Fruit fly (Drosophila melanogaster) whole organism, embryonic: ENCODE measurements around the gene CG17364.

Source experiments
- Asciz ChIP-seq: fragments of 200-800 bp; sonication (Bioruptor generic); optimal IDR thresholded peaks from 2 replicates; lab custom pipeline; 2017; ENCODE audit warnings: missing biosample characterization, mild to moderate bottlenecking, missing genetic modification characterization, missing genetic modification reagents
- CG1024 ChIP-seq: fragments of 200-800 bp; sonication (Bioruptor generic); IDR thresholded peaks from 2 replicates; pipeline ENCODE4 v1.3.6; 2022; ENCODE audit warnings: missing biosample characterization, missing genetic modification characterization
- CG12744 ChIP-seq: fragments of 200-800 bp; sonication (Bioruptor generic); optimal IDR thresholded peaks from 2 replicates; lab custom pipeline; 2016; ENCODE audit warnings: missing biosample characterization, missing genetic modification characterization
- CG15269 ChIP-seq: fragments of 200-800 bp; sonication (Bioruptor generic); optimal IDR thresholded peaks from 2 replicates; lab custom pipeline; 2018; ENCODE audit warnings: missing biosample characterization, mild to moderate bottlenecking, missing genetic modification characterization, moderate library complexity
- CG15601 ChIP-seq: fragments of 200-800 bp; sonication (Bioruptor generic); optimal IDR thresholded peaks from 3 replicates; lab custom pipeline; 2019; ENCODE audit warnings: missing biosample characterization, mild to moderate bottlenecking, missing genetic modification characterization, moderate library complexity
- CG16815 ChIP-seq: fragments of 200-800 bp; sonication (Bioruptor generic); optimal IDR thresholded peaks from 3 replicates; lab custom pipeline; 2017; ENCODE audit warnings: missing biosample characterization, mild to moderate bottlenecking, missing genetic modification characterization
- CG18011 ChIP-seq: fragments of 200-800 bp; sonication (Bioruptor generic); optimal IDR thresholded peaks from 2 replicates; lab custom pipeline; 2017; ENCODE audit warnings: missing biosample characterization, missing genetic modification characterization, mild to moderate bottlenecking, moderate library complexity, missing genotype
- CG18619 ChIP-seq: fragments of 200-800 bp; sonication (Bioruptor generic); optimal IDR thresholded peaks from 3 replicates; lab custom pipeline; 2017; ENCODE audit warnings: missing biosample characterization, mild to moderate bottlenecking, missing genetic modification characterization
- CG2116 ChIP-seq: fragments of 200-800 bp; sonication (Bioruptor generic); optimal IDR thresholded peaks from 3 replicates; lab custom pipeline; 2018; ENCODE audit warnings: missing biosample characterization, mild to moderate bottlenecking, missing genetic modification characterization
- CG2712 ChIP-seq: fragments of 200-800 bp; optimal IDR thresholded peaks from 3 replicates; lab custom pipeline; 2019; ENCODE audit warnings: missing biosample characterization, mild to moderate bottlenecking, missing genetic modification characterization, moderate library complexity
- CG34376 ChIP-seq: fragments of 200-800 bp; sonication (Bioruptor generic); optimal IDR thresholded peaks from 2 replicates; lab custom pipeline; 2018; ENCODE audit warnings: missing biosample characterization, mild to moderate bottlenecking, missing genetic modification characterization
- CG4730 ChIP-seq: fragments of 200-800 bp; sonication (Bioruptor generic); IDR thresholded peaks from 2 replicates; pipeline ENCODE4 v1.3.6; 2022; ENCODE audit warnings: missing biosample characterization, missing genetic modification characterization
- CG4820 ChIP-seq: fragments of 200-800 bp; sonication (Bioruptor generic); optimal IDR thresholded peaks from 3 replicates; lab custom pipeline; 2016; ENCODE audit warnings: missing biosample characterization, missing genetic modification characterization
- CG4854 ChIP-seq: fragments of 200-800 bp; sonication (Bioruptor generic); optimal IDR thresholded peaks from 2 replicates; lab custom pipeline; 2016; ENCODE audit warnings: missing biosample characterization, missing genetic modification characterization, inconsistent platforms
- CG6175 ChIP-seq: fragments of 200-800 bp; sonication (Bioruptor generic); IDR thresholded peaks from 3 replicates; pipeline ENCODE4 v1.3.6; 2022; ENCODE audit warnings: missing biosample characterization, missing genetic modification characterization
- CG6654 ChIP-seq: fragments of 200-800 bp; sonication (Bioruptor generic); optimal IDR thresholded peaks from 2 replicates; lab custom pipeline; 2017; ENCODE audit warnings: missing biosample characterization, mild to moderate bottlenecking, missing genetic modification characterization
- CG6683 ChIP-seq: fragments of 200-800 bp; sonication (Bioruptor generic); optimal IDR thresholded peaks from 2 replicates; lab custom pipeline; 2017; ENCODE audit warnings: missing biosample characterization, mild to moderate bottlenecking, missing genetic modification characterization, missing genetic modification reagents
- CG6689 ChIP-seq: fragments of 200-800 bp; sonication (Bioruptor generic); IDR thresholded peaks from 2 replicates; pipeline ENCODE4 v1.3.6; 2022; ENCODE audit warnings: missing biosample characterization, missing genetic modification characterization
- CG8359 ChIP-seq: fragments of 200-800 bp; sonication (Bioruptor generic); optimal IDR thresholded peaks from 2 replicates; lab custom pipeline; 2017; ENCODE audit warnings: missing biosample characterization, mild to moderate bottlenecking, missing genetic modification characterization, borderline replicate concordance
- CG9215 ChIP-seq: fragments of 200-800 bp; sonication (Bioruptor generic); IDR thresholded peaks from 2 replicates; pipeline ENCODE4 v1.3.6; 2022; ENCODE audit warnings: missing biosample characterization, missing genetic modification characterization
- CG9727 ChIP-seq: fragments of 200-800 bp; sonication (Bioruptor generic); optimal IDR thresholded peaks from 3 replicates; lab custom pipeline; 2017; ENCODE audit warnings: missing biosample characterization, mild to moderate bottlenecking, missing genetic modification characterization
- CrebB ChIP-seq: fragments of 200-800 bp; sonication (Bioruptor generic); optimal IDR thresholded peaks from 3 replicates; lab custom pipeline; 2018; ENCODE audit warnings: missing biosample characterization, mild to moderate bottlenecking, missing genetic modification characterization
- Dbx ChIP-seq: fragments of 200-800 bp; sonication (Bioruptor generic); IDR thresholded peaks from 3 replicates; pipeline ENCODE4 v1.3.6; 2022; ENCODE audit warnings: missing biosample characterization, missing genetic modification characterization
- H2.0 ChIP-seq: fragments of 200-800 bp; sonication (Bioruptor generic); IDR thresholded peaks from 2 replicates; pipeline ENCODE4 v1.3.6; 2022; ENCODE audit warnings: missing biosample characterization, missing genetic modification characterization
- HHEX ChIP-seq: fragments of 200-800 bp; sonication (Bioruptor generic); optimal IDR thresholded peaks from 3 replicates; lab custom pipeline; 2017; ENCODE audit warnings: missing biosample characterization, mild to moderate bottlenecking, missing genetic modification characterization, missing genetic modification reagents
- Hand ChIP-seq: fragments of 200-800 bp; sonication (Bioruptor generic); optimal IDR thresholded peaks from 2 replicates; lab custom pipeline; 2017; ENCODE audit warnings: mild to moderate bottlenecking, missing biosample characterization, missing genetic modification reagents, missing genetic modification characterization
- Hr51 ChIP-seq, 2 experiments: fragments of 200-800 bp; sonication (Bioruptor generic); optimal IDR thresholded peaks; 2 replicates in 1 of 2; 3 replicates in 1 of 2; lab custom pipeline; 2016 to 2018; ENCODE audit warnings: missing biosample characterization in 2 of 2, missing genetic modification characterization in 2 of 2, mild to moderate bottlenecking in 1 of 2, moderate library complexity in 1 of 2
- MTF-1 ChIP-seq: fragments of 200-800 bp; sonication (Bioruptor generic); optimal IDR thresholded peaks from 2 replicates; lab custom pipeline; 2018; ENCODE audit warnings: missing biosample characterization, mild to moderate bottlenecking, missing genetic modification characterization, borderline replicate concordance
- NFAT ChIP-seq: fragments of 200-800 bp; sonication (Bioruptor generic); IDR thresholded peaks from 2 replicates; pipeline ENCODE4 v1.3.6; 2022; ENCODE audit warnings: missing biosample characterization, missing genetic modification characterization
- Oaz ChIP-seq: fragments of 200-800 bp; sonication (Bioruptor generic); IDR thresholded peaks from 2 replicates; pipeline ENCODE4 v1.3.6; 2022; ENCODE audit warnings: missing biosample characterization, missing genetic modification characterization
- Pdp1 ChIP-seq, 2 experiments: fragments of 200-800 bp; sonication (Bioruptor generic); optimal IDR thresholded peaks; 3 replicates each; lab custom pipeline; 2016; ENCODE audit warnings: missing biosample characterization in 2 of 2, missing genetic modification characterization in 2 of 2, mild to moderate bottlenecking in 1 of 2, moderate library complexity in 1 of 2
- Rfx ChIP-seq: fragments of 200-800 bp; sonication (Bioruptor generic); IDR thresholded peaks from 2 replicates; pipeline ENCODE4 v1.3.6; 2022; ENCODE audit warnings: missing biosample characterization, missing genetic modification characterization
- Sox100B ChIP-seq: fragments of 200-800 bp; sonication (Bioruptor generic); optimal IDR thresholded peaks from 3 replicates; lab custom pipeline; 2018; ENCODE audit warnings: missing biosample characterization, mild to moderate bottlenecking, missing genetic modification characterization
- Stat92E ChIP-seq, 3 experiments: fragments of >200 bp in 2 of 3; fragments of 200-800 bp in 1 of 3; sonication (Bioruptor generic) in 1 of 3; optimal IDR thresholded peaks; 2 replicates each; lab custom pipeline; 2017 to 2019; ENCODE audit warnings: missing biosample characterization in 3 of 3, missing genetic modification characterization in 3 of 3, mild to moderate bottlenecking in 1 of 3, moderate library complexity in 1 of 3
- ash1 ChIP-seq: fragments of 200-800 bp; sonication (Bioruptor generic); optimal IDR thresholded peaks from 2 replicates; lab custom pipeline; 2018; ENCODE audit warnings: missing biosample characterization, mild to moderate bottlenecking, missing genetic modification characterization
- dan ChIP-seq: fragments of 200-800 bp; sonication (Bioruptor generic); IDR thresholded peaks from 2 replicates; pipeline ENCODE4 v1.3.6; 2022; ENCODE audit warnings: missing biosample characterization, missing genetic modification characterization
- eyg ChIP-seq: fragments of 200-800 bp; sonication (Bioruptor generic); optimal IDR thresholded peaks from 3 replicates; lab custom pipeline; 2016; ENCODE audit warnings: missing biosample characterization, missing genetic modification characterization
- fd96Cb ChIP-seq: fragments of 200-800 bp; sonication (Bioruptor generic); optimal IDR thresholded peaks from 2 replicates; lab custom pipeline; 2018; ENCODE audit warnings: missing biosample characterization, mild to moderate bottlenecking, missing genetic modification characterization, moderate library complexity
- gt ChIP-seq: fragments of 200-800 bp; sonication (Bioruptor generic); IDR thresholded peaks from 2 replicates; pipeline ENCODE4 v1.3.6; 2022; ENCODE audit warnings: missing biosample characterization, missing genetic modification characterization
- hb ChIP-seq: fragments of 200-800 bp; sonication (Bioruptor generic); IDR thresholded peaks from 3 replicates; pipeline ENCODE4 v1.3.6; 2022; ENCODE audit warnings: missing biosample characterization, missing genetic modification characterization; ENCODE audit not compliant: partially characterized antibody
- jigr1 ChIP-seq: fragments of 200-800 bp; sonication (Bioruptor generic); IDR thresholded peaks from 3 replicates; pipeline ENCODE4 v1.3.6; 2022; ENCODE audit warnings: missing biosample characterization, missing genetic modification characterization
- lmd ChIP-seq: fragments of 200-800 bp; sonication (Bioruptor generic); IDR thresholded peaks from 2 replicates; pipeline ENCODE4 v1.3.6; 2022; ENCODE audit warnings: missing biosample characterization, missing genetic modification characterization
- mam ChIP-seq: fragments of 200-800 bp; sonication (Bioruptor generic); optimal IDR thresholded peaks from 3 replicates; lab custom pipeline; 2016; ENCODE audit warnings: missing biosample characterization, missing genetic modification characterization
- mld ChIP-seq: fragments of 200-800 bp; sonication (Bioruptor generic); IDR thresholded peaks from 3 replicates; pipeline ENCODE4 v1.3.6; 2022; ENCODE audit warnings: missing biosample characterization, missing genetic modification characterization; ENCODE audit not compliant: partially characterized antibody
- nmo ChIP-seq: fragments of 200-800 bp; sonication (Bioruptor generic); optimal IDR thresholded peaks from 2 replicates; lab custom pipeline; 2018; ENCODE audit warnings: missing biosample characterization, mild to moderate bottlenecking, missing genetic modification characterization, moderate library complexity
- oc ChIP-seq: fragments of 200-800 bp; sonication (Bioruptor generic); optimal IDR thresholded peaks from 2 replicates; lab custom pipeline; 2018; ENCODE audit warnings: missing biosample characterization, mild to moderate bottlenecking, missing genetic modification characterization, moderate library complexity
- phol ChIP-seq: fragments of 200-800 bp; sonication (Bioruptor generic); optimal IDR thresholded peaks from 3 replicates; lab custom pipeline; 2018; ENCODE audit warnings: missing biosample characterization, mild to moderate bottlenecking, missing genetic modification characterization, moderate library complexity
- sim ChIP-seq: fragments of 200-800 bp; sonication (Bioruptor generic); IDR thresholded peaks from 2 replicates; pipeline ENCODE4 v1.3.6; 2022; ENCODE audit warnings: missing biosample characterization, missing genetic modification characterization
- unc-4 ChIP-seq: fragments of 200-800 bp; sonication (Bioruptor generic); IDR thresholded peaks from 2 replicates; pipeline ENCODE4 v1.3.6; 2022; ENCODE audit warnings: missing biosample characterization, missing genetic modification characterization; ENCODE audit not compliant: partially characterized antibody

The CG17364 gene

dm6 chr3L:14002524-14003135, 9.4 kb upstream of the CG17364 start (continued):
- TF ChIP-seq unc-4 (GFP tag; lab: Robert Waterston, UW): no peak
- no peak for TF ChIP-seq MTF-1 (GFP tag; lab: Kevin White, UChicago)
- peak; percentile 72 for TF ChIP-seq oc (tag; lab: Kevin White, UChicago)
- TF ChIP-seq CG4820 (GFP tag; lab: Kevin White, UChicago): no peak
- no peak for TF ChIP-seq mld (GFP tag; lab: Robert Waterston, UW)
- no peak for TF ChIP-seq mam
- no peak for TF ChIP-seq CG18011 (GFP tag; lab: Kevin White, UChicago)
- TF ChIP-seq hb: no peak
- peak; percentile 36; the same call in 1 of the 3 replicates for TF ChIP-seq Dbx (GFP tag; lab: Robert Waterston, UW)
- no peak for TF ChIP-seq CG15269
- no peak for TF ChIP-seq HHEX
- TF ChIP-seq CG9215 (GFP tag; lab: Robert Waterston, UW): no peak
- peak in 1 of 2 experiments; percentile 42 for TF ChIP-seq Pdp1 (GFP tag; optimal IDR thresholded peaks at IDR 0.05; lab: Kevin White, UChicago)
- no peak for TF ChIP-seq Sox100B (GFP tag; lab: Kevin White, UChicago)
- no peak for TF ChIP-seq CG2712 (tag; lab: Kevin White, UChicago)
- TF ChIP-seq lmd: no peak
- TF ChIP-seq CG1024 (GFP tag; lab: Robert Waterston, UW): no peak
- TF ChIP-seq CG6654: no peak
- no peak for TF ChIP-seq sim (GFP tag; lab: Robert Waterston, UW)
- no peak for TF ChIP-seq ash1
- TF ChIP-seq CG8359: no peak
- no peak for TF ChIP-seq CG15601 (tag; lab: Kevin White, UChicago)
- TF ChIP-seq CG9727 (GFP tag; lab: Kevin White, UChicago): no peak
- no peak for TF ChIP-seq CG16815
- no peak for TF ChIP-seq Asciz (GFP tag; lab: Kevin White, UChicago)
- TF ChIP-seq Rfx (GFP tag; lab: Robert Waterston, UW): 0 out of 2 replicates have a peak, but pooled peaks have one; percentile 16
- no peak for TF ChIP-seq CG6689 (GFP tag; lab: Robert Waterston, UW)
- no peak for TF ChIP-seq CG6175 (GFP tag; lab: Robert Waterston, UW)
- TF ChIP-seq NFAT (GFP tag; lab: Robert Waterston, UW): no peak
- TF ChIP-seq Hand (GFP tag; lab: Kevin White, UChicago): no peak
- no peak for TF ChIP-seq Stat92E (GFP tag; optimal IDR thresholded peaks at IDR 0.05; lab: Kevin White, UChicago)
- TF ChIP-seq nmo (GFP tag; lab: Kevin White, UChicago): peak; percentile 33
- no peak for TF ChIP-seq CG4854 (GFP tag; lab: Kevin White, UChicago)
- TF ChIP-seq CG18619 (GFP tag; lab: Kevin White, UChicago): peak; percentile 11
- TF ChIP-seq phol (tag; lab: Kevin White, UChicago): peak; percentile 45
- no peak for TF ChIP-seq CG12744 (GFP tag; lab: Kevin White, UChicago)
- TF ChIP-seq fd96Cb (tag; lab: Kevin White, UChicago): no peak
- no peak for TF ChIP-seq eyg
- no peak for TF ChIP-seq dan (GFP tag; lab: Robert Waterston, UW)
- TF ChIP-seq CG4730: no peak
- TF ChIP-seq Oaz: no peak
- no peak for TF ChIP-seq CG34376 (GFP tag; lab: Kevin White, UChicago)
- TF ChIP-seq jigr1 (GFP tag; lab: Robert Waterston, UW): no peak
- TF ChIP-seq H2.0 (GFP tag; lab: Robert Waterston, UW): no peak
- TF ChIP-seq CG2116: no peak
- no peak for TF ChIP-seq gt
- TF ChIP-seq CG6683 (GFP tag; lab: Kevin White, UChicago): no peak
- peak in 1 of 2 experiments; percentile 13 for TF ChIP-seq Hr51 (GFP tag; optimal IDR thresholded peaks at IDR 0.05; lab: Kevin White, UChicago)
- TF ChIP-seq CrebB (tag; lab: Kevin White, UChicago): peak; percentile 17
